Worm (Caenorhabditis elegans): Measurements from ENCODE around the gene str-93.

- TF ChIP-seq cog-1 (tag; optimal IDR thresholded peaks at IDR 0.05): no peak
- TF ChIP-seq ref-1 (GFP tag; conservative IDR thresholded peaks at IDR 0.05): no peak
- no peak for TF ChIP-seq T22C8.4 (GFP tag; IDR thresholded peaks at IDR 0.05)
- no peak for TF ChIP-seq ztf-23 (GFP tag; IDR thresholded peaks at IDR 0.05)
- no peak for TF ChIP-seq klf-2 (GFP tag; conservative IDR thresholded peaks at IDR 0.05)
- no peak for TF ChIP-seq flt-1 (GFP tag; IDR thresholded peaks at IDR 0.05)
- no peak for TF ChIP-seq ztf-29 (GFP tag; IDR thresholded peaks at IDR 0.05)
These were observed 13.6 kb upstream of the str-93 start, which contains the start of gene F59A1.18 for ce11 chrV:17686852-17687251.

Data from whole organism, midembryonic.